Comparison of ENCODE assay signal across 4 fruit fly cellular contexts in the genomic region with DNA sequence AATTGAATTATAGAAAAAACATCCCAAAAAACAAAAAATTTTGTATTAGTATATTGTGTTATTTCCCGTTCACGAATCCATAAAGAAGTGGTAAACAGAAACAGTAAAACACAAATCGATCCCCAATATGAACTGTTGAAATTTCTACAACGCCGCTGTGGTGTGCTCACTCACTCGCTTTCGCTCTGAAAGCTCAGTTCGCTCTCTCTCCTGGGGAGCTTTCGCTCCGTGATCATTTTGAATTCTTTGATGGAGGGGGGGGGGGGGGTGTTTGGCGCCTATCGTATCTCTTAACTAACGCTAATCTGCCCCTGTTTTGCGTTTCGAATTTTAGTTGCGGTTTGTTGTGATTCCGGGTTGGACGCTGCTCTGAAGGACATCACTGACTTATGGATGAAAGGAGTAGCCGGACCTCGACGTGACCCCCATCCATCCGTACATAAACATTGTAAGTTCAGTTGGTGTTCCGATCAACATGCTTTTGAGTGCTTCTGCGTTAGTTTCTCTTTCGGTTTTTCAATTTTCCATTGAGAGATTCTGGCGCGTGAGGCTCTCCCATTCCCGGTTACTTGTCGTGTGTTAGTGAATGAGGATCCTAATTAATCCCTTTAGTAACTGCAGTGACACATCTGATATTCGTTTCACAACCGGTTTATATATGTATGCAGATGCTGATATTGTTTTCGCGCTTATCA.
TF ChIP-seq lines count a peak whose summit lies in the region.

Gene D2hgdh (plus strand): TSS at position 331 of the 695 bp plus-strand sequence.

TF ChIP-seq in whole organism, adult, 20 proteins besides CTCF, POLR2A, EP300 and RAD21 (continued from another document):
- no peak for TF ChIP-seq toe (GFP tag; optimal IDR thresholded peaks at IDR 0.05; lab: Kevin White, UChicago)
- peak; percentile 88 for TF ChIP-seq cic (GFP tag; optimal IDR thresholded peaks at IDR 0.05; lab: Kevin White, UChicago)
- TF ChIP-seq bab1 (GFP tag; optimal IDR thresholded peaks at IDR 0.05; lab: Kevin White, UChicago), result no peak
- TF ChIP-seq CG7101 (tag; optimal IDR thresholded peaks at IDR 0.05; lab: Kevin White, UChicago), result peak; percentile 65

TF ChIP-seq in whole organism, embryonic, 481 proteins besides CTCF, POLR2A, EP300 and RAD21 (continued from another document and continues in another):
- TF ChIP-seq maf-S (GFP tag; optimal IDR thresholded peaks at IDR 0.05; lab: Kevin White, UChicago) (no peak), YL-1 (GFP tag; optimal IDR thresholded peaks at IDR 0.05; lab: Kevin White, UChicago) (no peak), CG6791 (GFP tag; IDR thresholded peaks at IDR 0.05; lab: Robert Waterston, UW; ENCODE audit: partially characterized antibody) (no peak), Ptx1 (GFP tag; IDR thresholded peaks at IDR 0.05; lab: Robert Waterston, UW) (0 out of 2 replicates have a peak, but pooled peaks have one; percentile 10), B-H1 (GFP tag; IDR thresholded peaks at IDR 0.05; lab: Robert Waterston, UW) (no peak), CG8281 (tag; optimal IDR thresholded peaks at IDR 0.05; lab: Kevin White, UChicago) (no peak), D19B (GFP tag; optimal IDR thresholded peaks at IDR 0.05; lab: Kevin White, UChicago) (peak; percentile 28), Doc2 (GFP tag; IDR thresholded peaks at IDR 0.05; lab: Robert Waterston, UW) (no peak), CG10431 (GFP tag; optimal IDR thresholded peaks at IDR 0.05; lab: Kevin White, UChicago) (no peak), wor (GFP tag; IDR thresholded peaks at IDR 0.05; lab: Robert Waterston, UW) (no peak), emc (GFP tag; optimal IDR thresholded peaks at IDR 0.05; lab: Kevin White, UChicago) (no peak), CG7357 (GFP tag; IDR thresholded peaks at IDR 0.05; lab: Robert Waterston, UW) (no peak), shn (GFP tag; optimal IDR thresholded peaks at IDR 0.05; lab: Kevin White, UChicago) (no peak), Asciz (GFP tag; optimal IDR thresholded peaks at IDR 0.05; lab: Kevin White, UChicago) (no peak), peb (GFP tag; IDR thresholded peaks at IDR 0.05; lab: Robert Waterston, UW) (no peak), gro (GFP tag; optimal IDR thresholded peaks at IDR 0.05; lab: Kevin White, UChicago) (peak; percentile 1), psq (GFP tag; optimal IDR thresholded peaks at IDR 0.05; lab: Kevin White, UChicago) (no peak), disco-r (GFP tag; optimal IDR thresholded peaks at IDR 0.05; lab: Kevin White, UChicago) (no peak), Ada2b (GFP tag; IDR thresholded peaks at IDR 0.05; lab: Robert Waterston, UW) (0 out of 2 replicates have a peak, but pooled peaks have one; percentile 7), tin (GFP tag; optimal IDR thresholded peaks at IDR 0.05; lab: Kevin White, UChicago) (no peak), Bteb2 (GFP tag; optimal IDR thresholded peaks at IDR 0.05; lab: Kevin White, UChicago) (no peak), jigr1 (GFP tag; IDR thresholded peaks at IDR 0.05; lab: Robert Waterston, UW) (no peak), slbo (GFP tag; IDR thresholded peaks at IDR 0.05; lab: Robert Waterston, UW) (peak; percentile 49), Scr (GFP tag; IDR thresholded peaks at IDR 0.05; lab: Robert Waterston, UW; ENCODE audit: partially characterized antibody) (no peak), Eip74EF (GFP tag; optimal IDR thresholded peaks at IDR 0.05; lab: Kevin White, UChicago) (no peak), Dfd (GFP tag; optimal IDR thresholded peaks at IDR 0.05; lab: Kevin White, UChicago) (no peak), crc (GFP tag; optimal IDR thresholded peaks at IDR 0.05; lab: Kevin White, UChicago) (no peak), CG15514 (GFP tag; optimal IDR thresholded peaks at IDR 0.05; lab: Kevin White, UChicago) (no peak), CG14710 (tag; optimal IDR thresholded peaks at IDR 0.05; lab: Kevin White, UChicago) (no peak), CG34422 (GFP tag; IDR thresholded peaks at IDR 0.05; lab: Robert Waterston, UW) (no peak), CG10979 (tag; optimal IDR thresholded peaks at IDR 0.05; lab: Kevin White, UChicago) (no peak), CG2678 (tag; optimal IDR thresholded peaks at IDR 0.05; lab: Kevin White, UChicago) (peak; percentile 30), ase (GFP tag; IDR thresholded peaks at IDR 0.05; lab: Robert Waterston, UW) (no peak), ttk (GFP tag; IDR thresholded peaks at IDR 0.05; lab: Robert Waterston, UW) (no peak), CG4820 (GFP tag; optimal IDR thresholded peaks at IDR 0.05; lab: Kevin White, UChicago) (no peak), CG10147 (GFP tag; optimal IDR thresholded peaks at IDR 0.05; lab: Kevin White, UChicago) (no peak), jumu (GFP tag; optimal IDR thresholded peaks at IDR 0.05; lab: Kevin White, UChicago) (no peak), btn (GFP tag; optimal IDR thresholded peaks at IDR 0.05; lab: Kevin White, UChicago) (no peak), fu2 (GFP tag; optimal IDR thresholded peaks at IDR 0.05; lab: Kevin White, UChicago) (no peak), Lim3 (GFP tag; IDR thresholded peaks at IDR 0.05; lab: Robert Waterston, UW) (no peak), CG13296 (GFP tag; optimal IDR thresholded peaks at IDR 0.05; lab: Kevin White, UChicago) (peak; percentile 2)

TF ChIP-seq in whole organism, prepupa, 60 proteins besides CTCF, POLR2A, EP300 and RAD21 (continued from another document):
- TF ChIP-seq acj6 (GFP tag; optimal IDR thresholded peaks at IDR 0.05; lab: Kevin White, UChicago) (peak; percentile 37), CG11902 (GFP tag; optimal IDR thresholded peaks at IDR 0.05; lab: Kevin White, UChicago) (no peak), Eip75B (GFP tag; optimal IDR thresholded peaks at IDR 0.05; lab: Kevin White, UChicago) (peak; percentile 33), cyc (GFP tag; optimal IDR thresholded peaks at IDR 0.05; lab: Kevin White, UChicago) (no peak), Eip78C (GFP tag; lab: Kevin White, UChicago) (peak; percentile 63), pdm3 (GFP tag; optimal IDR thresholded peaks at IDR 0.05; lab: Kevin White, UChicago) (peak; percentile 13), CG31627 (GFP tag; optimal IDR thresholded peaks at IDR 0.05; lab: Kevin White, UChicago) (peak; percentile 20), Blimp-1 (GFP tag; optimal IDR thresholded peaks at IDR 0.05; lab: Kevin White, UChicago) (no peak), fd59A (GFP tag; optimal IDR thresholded peaks at IDR 0.05; lab: Kevin White, UChicago) (no peak), CG3032 (tag; optimal IDR thresholded peaks at IDR 0.05; lab: Kevin White, UChicago) (no peak), CG15336 (GFP tag; IDR thresholded peaks at IDR 0.05; lab: Robert Waterston, UW) (peak; percentile 63), Eip93F (GFP tag; optimal IDR thresholded peaks at IDR 0.05; lab: Kevin White, UChicago) (no peak), CG8632 (GFP tag; optimal IDR thresholded peaks at IDR 0.05; lab: Kevin White, UChicago) (no peak), CG10631 (GFP tag; optimal IDR thresholded peaks at IDR 0.05; lab: Kevin White, UChicago) (no peak), achi (GFP tag; optimal IDR thresholded peaks at IDR 0.05; lab: Kevin White, UChicago) (no peak), Hr4 (GFP tag; optimal IDR thresholded peaks at IDR 0.05; lab: Kevin White, UChicago) (peak; percentile 26), esn (GFP tag; optimal IDR thresholded peaks at IDR 0.05; lab: Kevin White, UChicago) (peak; percentile 35), Gug (GFP tag; IDR thresholded peaks at IDR 0.05; lab: Robert Waterston, UW) (no peak), spab (GFP tag; optimal IDR thresholded peaks at IDR 0.05; lab: Kevin White, UChicago) (no peak), topi (GFP tag; optimal IDR thresholded peaks at IDR 0.05; lab: Kevin White, UChicago) (peak; percentile 30), eg (GFP tag; IDR thresholded peaks at IDR 0.05; lab: Robert Waterston, UW) (peak; percentile 53; the same call in 1 of the 3 replicates), CG8119 (GFP tag; IDR thresholded peaks at IDR 0.05; lab: Robert Waterston, UW) (0 out of 3 replicates have a peak, but pooled peaks have one; percentile 23)

TF ChIP-seq in whole organism, wandering third instar larva, 38 proteins besides CTCF, POLR2A, EP300 and RAD21 (continued from another document):
- TF ChIP-seq tai (GFP tag; optimal IDR thresholded peaks at IDR 0.05; lab: Kevin White, UChicago), result no peak
- TF ChIP-seq rgr (GFP tag; optimal IDR thresholded peaks at IDR 0.05; lab: Kevin White, UChicago), result peak; percentile 56
- TF ChIP-seq Dfd (GFP tag; optimal IDR thresholded peaks at IDR 0.05; lab: Kevin White, UChicago), result no peak
- TF ChIP-seq CG32264 (GFP tag; optimal IDR thresholded peaks at IDR 0.05; lab: Kevin White, UChicago), result no peak
- TF ChIP-seq dmrt93B (GFP tag; optimal IDR thresholded peaks at IDR 0.05; lab: Kevin White, UChicago), result no peak
- no peak for TF ChIP-seq Hr83 (GFP tag; optimal IDR thresholded peaks at IDR 0.05; lab: Kevin White, UChicago; ENCODE audit: poor library complexity, severe bottlenecking)
- TF ChIP-seq foxo (GFP tag; optimal IDR thresholded peaks at IDR 0.05; lab: Kevin White, UChicago), result peak in 1 of 2 experiments; percentile 47
- TF ChIP-seq dsf (GFP tag; optimal IDR thresholded peaks at IDR 0.05; lab: Kevin White, UChicago; ENCODE audit: borderline replicate concordance), result no peak
- TF ChIP-seq sv (GFP tag; optimal IDR thresholded peaks at IDR 0.05; lab: Kevin White, UChicago), result no peak
